Worm (Caenorhabditis elegans) whole organism, L1 larva: ENCODE results near the gene dmsr-16.

Source experiments
- ceh-8 ChIP-seq: fragments of 200-800 bp; sonication (Bioruptor generic); optimal IDR thresholded peaks from 2 replicates; lab custom pipeline; 2018; ENCODE audit warnings: mild to moderate bottlenecking, missing genetic modification characterization, moderate library complexity, missing compliant biosample characterization
- elt-3 ChIP-seq, 6 experiments: fragments of 150-350 bp in 1 of 6; sonication (generic microtip); optimal IDR thresholded peaks; 2 replicates each; lab custom pipeline; 2017 to 2018; ENCODE audit warnings: missing biosample characterization in 6 of 6, missing genetic modification characterization in 6 of 6, inconsistent platforms in 1 of 6
- fos-1 ChIP-seq: fragments of 150-350 bp; optimal IDR thresholded peaks from 2 replicates; lab custom pipeline; 2014; ENCODE audit warnings: missing biosample characterization, missing genetic modification characterization
- mdl-1 ChIP-seq, 2 experiments: fragments of 150-350 bp; optimal IDR thresholded peaks; 2 replicates each; lab custom pipeline; 2014 to 2017; ENCODE audit warnings: missing biosample characterization in 2 of 2, missing genetic modification characterization in 2 of 2, inconsistent platforms in 1 of 2
- ztf-11 ChIP-seq, 2 experiments: sonication (generic microtip); optimal IDR thresholded peaks; 2 replicates each; lab custom pipeline; 2016 to 2017; ENCODE audit warnings: missing genetic modification characterization in 2 of 2, missing biosample characterization in 1 of 2, missing compliant biosample characterization in 1 of 2
- ztf-4 ChIP-seq: fragments of 150-350 bp; optimal IDR thresholded peaks from 2 replicates; lab custom pipeline; 2014; ENCODE audit warnings: missing biosample characterization, missing genetic modification characterization

DNA sequence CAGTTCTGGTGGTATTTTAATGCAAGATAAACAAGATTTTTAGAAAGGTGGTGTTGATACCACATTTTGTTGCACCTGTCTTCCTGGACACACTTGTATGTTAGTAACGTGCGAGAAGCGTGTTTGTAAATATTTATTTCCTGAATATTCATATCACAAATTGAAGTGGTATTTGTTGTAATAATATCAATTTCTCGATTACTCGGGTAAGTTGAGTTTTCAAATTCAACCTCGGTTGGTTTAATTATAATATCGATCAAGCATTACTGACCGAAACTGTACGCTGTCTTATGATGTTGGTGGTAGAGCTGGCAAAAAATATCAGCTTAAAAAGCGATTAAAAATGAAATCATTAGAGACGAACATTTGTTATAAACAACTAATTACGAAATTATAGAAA, 4.9 kb downstream of the dmsr-16 start, which contains the start of gene dmsr-11:
- TF ChIP-seq ceh-8 (GFP tag; lab: Kevin White, UChicago) (no peak), elt-3 (tag; optimal IDR thresholded peaks at IDR 0.05; lab: Kevin White, UChicago) (no peak), fos-1 (tag; lab: Kevin White, UChicago) (no peak), ztf-4 (tag; lab: Kevin White, UChicago) (no peak), mdl-1 (tag; optimal IDR thresholded peaks at IDR 0.05; lab: Kevin White, UChicago) (no peak), ztf-11 (tag; optimal IDR thresholded peaks at IDR 0.05; lab: Kevin White, UChicago) (no peak)
